Worm (Caenorhabditis elegans) whole organism, L4 larva: ENCODE measurements around the gene D1005.2.

Source experiments
- F37D6.2 ChIP-seq: sonication (generic microtip); optimal IDR thresholded peaks from 2 replicates; lab custom pipeline; 2016; ENCODE audit warnings: mild to moderate bottlenecking, missing genetic modification characterization, missing compliant biosample characterization
- ZK337.2 ChIP-seq: fragments of 200-800 bp; sonication (Bioruptor generic); IDR thresholded peaks from 2 replicates; pipeline ENCODE4 v1.3.6; 2022; ENCODE audit warnings: missing genetic modification reagents, missing genetic modification characterization, missing compliant biosample characterization
- ZK546.5 ChIP-seq, 2 experiments: sonication (generic microtip); optimal IDR thresholded peaks; 2 replicates each; lab custom pipeline; 2017; ENCODE audit warnings: missing biosample characterization in 2 of 2, missing genetic modification characterization in 2 of 2
- aha-1 ChIP-seq: fragments of 150-350 bp; peaks from one replicate; lab custom pipeline; 2014; ENCODE audit warnings: missing biosample characterization, missing genetic modification characterization
- aly-2 ChIP-seq: sonication (generic microtip); optimal IDR thresholded peaks from 2 replicates; lab custom pipeline; 2018; ENCODE audit warnings: missing biosample characterization, missing genetic modification characterization
- ama-1 ChIP-seq: fragments of 150-350 bp; optimal IDR thresholded peaks from 2 replicates; lab custom pipeline; 2014; ENCODE audit warnings: inconsistent platforms, mixed read lengths
- ceh-44 ChIP-seq: fragments of 200-800 bp; sonication (Bioruptor generic); IDR thresholded peaks from 2 replicates; pipeline ENCODE4 v1.3.6; 2022; ENCODE audit warnings: missing genetic modification reagents, missing genetic modification characterization, missing compliant biosample characterization
- ceh-62 ChIP-seq: sonication (generic microtip); optimal IDR thresholded peaks from 2 replicates; lab custom pipeline; 2017; ENCODE audit warnings: missing biosample characterization, missing genetic modification characterization
- daf-16 ChIP-seq, 3 experiments: sonication (generic microtip); optimal IDR thresholded peaks; 2 replicates each; lab custom pipeline; 2016 to 2017; ENCODE audit warnings: missing genetic modification characterization in 3 of 3, missing genetic modification reagents in 3 of 3, mild to moderate bottlenecking in 2 of 3, missing compliant biosample characterization in 2 of 3, missing biosample characterization in 1 of 3, moderate library complexity in 1 of 3
- daf-19 ChIP-seq: fragments of 200-800 bp; sonication (Bioruptor generic); conservative IDR thresholded peaks from 2 replicates; pipeline ENCODE4 v1.3.6; 2022; ENCODE audit warnings: missing genetic modification characterization, missing compliant biosample characterization
- dmd-6 ChIP-seq: fragments of 200-800 bp; sonication (Bioruptor generic); IDR thresholded peaks from 2 replicates; pipeline ENCODE4 v1.3.6; 2022; ENCODE audit warnings: missing genetic modification reagents, missing genetic modification characterization, missing compliant biosample characterization
- dmd-9 ChIP-seq: fragments of 200-800 bp; sonication (Bioruptor generic); IDR thresholded peaks from 2 replicates; pipeline ENCODE4 v1.3.6; 2022; ENCODE audit warnings: missing genetic modification reagents, missing genetic modification characterization, missing compliant biosample characterization
- dpl-1 ChIP-seq: fragments of 150-350 bp; optimal IDR thresholded peaks from 2 replicates; lab custom pipeline; 2014; ENCODE audit warnings: missing biosample characterization, missing genetic modification reagents, missing genetic modification characterization
- duxl-1 ChIP-seq: sonication (generic microtip); optimal IDR thresholded peaks from 2 replicates; lab custom pipeline; 2016; ENCODE audit warnings: mild to moderate bottlenecking, missing genetic modification characterization, moderate library complexity, missing compliant biosample characterization; ENCODE audit not compliant: poor library complexity
- dve-1 ChIP-seq: sonication (generic microtip); optimal IDR thresholded peaks from 2 replicates; lab custom pipeline; 2017; ENCODE audit warnings: antibody characterized with exemption, mild to moderate bottlenecking, missing genetic modification characterization, missing compliant biosample characterization; ENCODE audit not compliant: insufficient read depth
- egl-27 ChIP-seq: sonication (generic microtip); optimal IDR thresholded peaks from 3 replicates; lab custom pipeline; 2017; ENCODE audit warnings: missing biosample characterization, missing genetic modification reagents, missing genetic modification characterization
- fos-1 ChIP-seq: fragments of 150-350 bp; optimal IDR thresholded peaks from 2 replicates; lab custom pipeline; 2014; ENCODE audit warnings: missing biosample characterization, missing genetic modification characterization
- hlh-11 ChIP-seq: fragments of 200-800 bp; sonication (Bioruptor generic); optimal IDR thresholded peaks from 2 replicates; lab custom pipeline; 2018; ENCODE audit warnings: mild to moderate bottlenecking, missing genetic modification characterization, missing compliant biosample characterization
- hlh-30 ChIP-seq: sonication (generic microtip); optimal IDR thresholded peaks from 2 replicates; lab custom pipeline; 2017; ENCODE audit warnings: antibody characterized with exemption, mild to moderate bottlenecking, missing genetic modification characterization, missing compliant biosample characterization; ENCODE audit not compliant: insufficient read depth
- hmg-1.1 ChIP-seq: fragments of 200-800 bp; sonication (Bioruptor generic); IDR thresholded peaks from 2 replicates; pipeline ENCODE4 v1.3.6; 2022; ENCODE audit warnings: missing genetic modification reagents, missing genetic modification characterization, missing compliant biosample characterization
- jun-1 ChIP-seq: fragments of 150-350 bp; optimal IDR thresholded peaks from 2 replicates; lab custom pipeline; 2014; ENCODE audit warnings: missing biosample characterization, missing genetic modification reagents, missing genetic modification characterization
- lim-7 ChIP-seq: fragments of 200-800 bp; sonication (Bioruptor generic); IDR thresholded peaks from 2 replicates; pipeline ENCODE4 v1.3.6; 2022; ENCODE audit warnings: missing genetic modification characterization, missing compliant biosample characterization
- lin-1 ChIP-seq: fragments of 200-800 bp; sonication (Bioruptor generic); IDR thresholded peaks from 2 replicates; pipeline ENCODE4 v1.3.6; 2022; ENCODE audit warnings: missing genetic modification reagents, missing genetic modification characterization, missing compliant biosample characterization
- lin-13 ChIP-seq: fragments of 150-350 bp; optimal IDR thresholded peaks from 2 replicates; lab custom pipeline; 2014; ENCODE audit warnings: missing biosample characterization, missing genetic modification reagents, missing genetic modification characterization
- lin-15B ChIP-seq: fragments of 150-350 bp; sonication (generic microtip); optimal IDR thresholded peaks from 3 replicates; lab custom pipeline; 2014; ENCODE audit warnings: missing biosample characterization, missing genetic modification characterization
- lin-38 ChIP-seq: fragments of 200-800 bp; sonication (Bioruptor generic); IDR thresholded peaks from 2 replicates; pipeline ENCODE4 v1.3.6; 2022; ENCODE audit warnings: missing genetic modification reagents, missing genetic modification characterization, missing compliant biosample characterization
- lin-39 ChIP-seq: fragments of 150-350 bp; optimal IDR thresholded peaks from 2 replicates; lab custom pipeline; 2014; ENCODE audit warnings: missing biosample characterization, missing genetic modification reagents, missing genetic modification characterization
- lir-3 ChIP-seq: sonication (generic microtip); optimal IDR thresholded peaks from 2 replicates; lab custom pipeline; 2016; ENCODE audit warnings: mild to moderate bottlenecking, missing genetic modification characterization, missing compliant biosample characterization
- lsy-2 ChIP-seq, 2 experiments: fragments of 150-350 bp in 1 of 2; sonication (generic microtip) in 1 of 2; optimal IDR thresholded peaks; 2 replicates each; lab custom pipeline; 2014 to 2017; ENCODE audit warnings: missing biosample characterization in 2 of 2, missing genetic modification characterization in 2 of 2
- mes-2 ChIP-seq: sonication (generic microtip); optimal IDR thresholded peaks from 2 replicates; lab custom pipeline; 2016; ENCODE audit warnings: missing genotype, mild to moderate bottlenecking, missing genetic modification characterization, missing compliant biosample characterization; ENCODE audit not compliant: poor library complexity, severe bottlenecking
- mxl-2 ChIP-seq: fragments of 200-800 bp; sonication (Bioruptor generic); conservative IDR thresholded peaks from 2 replicates; pipeline ENCODE4 v1.3.6; 2022; ENCODE audit warnings: missing genetic modification reagents, missing genetic modification characterization, missing compliant biosample characterization
- nhr-237 ChIP-seq: sonication (generic microtip); optimal IDR thresholded peaks from 2 replicates; lab custom pipeline; 2017; ENCODE audit warnings: missing biosample characterization, missing genetic modification characterization
- nhr-41 ChIP-seq: fragments of 200-800 bp; sonication (Bioruptor generic); IDR thresholded peaks from 2 replicates; pipeline ENCODE4 v1.3.6; 2022; ENCODE audit warnings: missing genetic modification reagents, missing genetic modification characterization, missing compliant biosample characterization
- nhr-48 ChIP-seq: sonication (generic microtip); optimal IDR thresholded peaks from 2 replicates; lab custom pipeline; 2016; ENCODE audit warnings: mild to moderate bottlenecking, missing genetic modification characterization, missing compliant biosample characterization
- nhr-76 ChIP-seq: fragments of 150-350 bp; optimal IDR thresholded peaks from 2 replicates; lab custom pipeline; 2014; ENCODE audit warnings: missing biosample characterization, missing genetic modification characterization
- nhr-77 ChIP-seq: fragments of 150-350 bp; optimal IDR thresholded peaks from 2 replicates; lab custom pipeline; 2014; ENCODE audit warnings: missing biosample characterization, missing genetic modification characterization
- pha-4 ChIP-seq, 2 experiments: fragments of 150-350 bp in 1 of 2; fragments of 200-800 bp in 1 of 2; sonication (Bioruptor generic) in 1 of 2; IDR thresholded peaks in 1 of 2; optimal IDR thresholded peaks in 1 of 2; 2 replicates each; pipeline versions ENCODE4 v1.3.6 to Lab custom; 2014 to 2022; ENCODE audit warnings: missing genetic modification characterization in 2 of 2, missing genetic modification reagents in 2 of 2, missing biosample characterization in 1 of 2, missing compliant biosample characterization in 1 of 2
- php-3 ChIP-seq: fragments of 200-800 bp; sonication (Bioruptor generic); IDR thresholded peaks from 2 replicates; pipeline ENCODE4 v1.3.6; 2022; ENCODE audit warnings: missing genetic modification reagents, missing genetic modification characterization, missing compliant biosample characterization
- pqm-1 ChIP-seq: sonication (generic microtip); optimal IDR thresholded peaks from 2 replicates; lab custom pipeline; 2017; ENCODE audit warnings: missing biosample characterization, missing genetic modification characterization
- rbr-2 ChIP-seq: sonication (generic microtip); optimal IDR thresholded peaks from 2 replicates; lab custom pipeline; 2016; ENCODE audit warnings: missing genotype, missing genetic modification characterization, missing compliant biosample characterization
- snpc-4 ChIP-seq: fragments of 150-350 bp; optimal IDR thresholded peaks from 2 replicates; lab custom pipeline; 2014; ENCODE audit warnings: missing biosample characterization, missing genetic modification characterization
- tag-97 ChIP-seq: fragments of 200-800 bp; sonication (Bioruptor generic); IDR thresholded peaks from 2 replicates; pipeline ENCODE4 v1.3.6; 2022; ENCODE audit warnings: missing genetic modification characterization, missing compliant biosample characterization
- unc-130 ChIP-seq: sonication (generic microtip); optimal IDR thresholded peaks from 2 replicates; lab custom pipeline; 2016; ENCODE audit warnings: missing genetic modification reagents, missing genetic modification characterization, missing compliant biosample characterization
- unc-62 ChIP-seq, 3 experiments: fragments of 150-350 bp in 1 of 3; sonication (generic microtip); optimal IDR thresholded peaks in 2 of 3; peaks in 1 of 3; 1 replicate in 1 of 3; 2 replicates in 2 of 3; lab custom pipeline; 2014 to 2017; ENCODE audit warnings: missing biosample characterization in 3 of 3, missing genetic modification characterization in 3 of 3, missing genetic modification reagents in 3 of 3, missing genotype in 1 of 3
- zag-1 ChIP-seq: fragments of 150-350 bp; optimal IDR thresholded peaks from 2 replicates; lab custom pipeline; 2014; ENCODE audit warnings: missing biosample characterization, missing genetic modification characterization
- zip-2 ChIP-seq: fragments of 150-350 bp; optimal IDR thresholded peaks from 2 replicates; lab custom pipeline; 2014; ENCODE audit warnings: missing biosample characterization, missing genetic modification characterization
- ztf-11 ChIP-seq: fragments of 150-350 bp; optimal IDR thresholded peaks from 2 replicates; lab custom pipeline; 2014; ENCODE audit warnings: missing biosample characterization, missing genetic modification characterization

The D1005.2 gene

DNA sequence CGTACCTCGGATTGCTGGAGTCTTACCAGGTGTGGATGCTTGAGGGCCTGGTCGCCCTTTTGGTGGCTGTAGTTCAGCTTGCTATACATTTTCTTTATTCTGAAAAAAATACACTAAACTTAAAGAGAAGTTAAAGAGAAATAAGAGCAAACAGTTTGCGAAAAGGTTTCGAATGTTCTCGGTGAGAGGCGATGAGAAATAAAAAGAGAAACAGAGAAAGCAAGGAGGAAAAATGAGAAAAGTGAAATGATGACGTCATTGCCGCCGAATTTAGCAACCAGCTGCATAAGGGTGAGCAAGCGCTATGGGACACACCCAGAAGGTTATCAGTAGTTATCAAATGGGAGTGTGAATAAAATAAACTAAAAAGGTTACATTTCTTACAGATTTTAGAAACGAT is 5.1 kb upstream of the D1005.2 start, which contains the start of gene cebp-1:
cebp-1 (minus strand) TSS at position 99 of the 400 bp plus-strand sequence.
- TF ChIP-seq snpc-4 (tag; lab: Kevin White, UChicago): no peak
- no peak for TF ChIP-seq nhr-48
- TF ChIP-seq unc-62 (GFP tag; optimal IDR thresholded peaks at IDR 0.05 in 1 of 2; lab: Kevin White, UChicago): peak in 1 of 2 experiments; percentile 88
- no peak for TF ChIP-seq unc-62 (tag; optimal IDR thresholded peaks at IDR 0.05; lab: Kevin White, UChicago)
- no peak for TF ChIP-seq zag-1 (tag; lab: Kevin White, UChicago)
- TF ChIP-seq daf-19 (GFP tag; lab: Robert Waterston, UW): no peak
- peak; percentile 48 for TF ChIP-seq pqm-1 (tag; lab: Kevin White, UChicago)
- no peak for TF ChIP-seq lin-15B
- TF ChIP-seq unc-130 (GFP tag; lab: Kevin White, UChicago): no peak
- peak; percentile 4 for TF ChIP-seq aha-1 (tag; lab: Kevin White, UChicago)
- TF ChIP-seq lin-13: no peak
- TF ChIP-seq hlh-30 (tag; lab: Kevin White, UChicago): peak; percentile 38
- no peak for TF ChIP-seq daf-16 (GFP tag; optimal IDR thresholded peaks at IDR 0.05; lab: Kevin White, UChicago)
- peak; percentile 67 for TF ChIP-seq daf-16 (tag; optimal IDR thresholded peaks at IDR 0.05; lab: Kevin White, UChicago)
- TF ChIP-seq pha-4 (GFP tag; IDR thresholded peaks at IDR 0.05; lab: Robert Waterston, UW): 0 out of 2 replicates have a peak, but pooled peaks have one; percentile 10
- peak; percentile 67 for TF ChIP-seq pha-4 (tag; optimal IDR thresholded peaks at IDR 0.05; lab: Kevin White, UChicago)
- TF ChIP-seq jun-1 (tag; lab: Kevin White, UChicago): no peak
- TF ChIP-seq mes-2: peak; percentile 50
- peak; percentile 13 for TF ChIP-seq fos-1 (tag; lab: Kevin White, UChicago)
- peak; percentile 59 for TF ChIP-seq dmd-6
- TF ChIP-seq lim-7 (GFP tag; lab: Robert Waterston, UW): no peak
- TF ChIP-seq hmg-1.1: no peak
- TF ChIP-seq dve-1: peak; percentile 56
- TF ChIP-seq lsy-2 (tag; optimal IDR thresholded peaks at IDR 0.05; lab: Kevin White, UChicago): peak in 1 of 2 experiments; percentile 9
- TF ChIP-seq hlh-11 (tag; lab: Kevin White, UChicago): peak; percentile 63

DNA sequence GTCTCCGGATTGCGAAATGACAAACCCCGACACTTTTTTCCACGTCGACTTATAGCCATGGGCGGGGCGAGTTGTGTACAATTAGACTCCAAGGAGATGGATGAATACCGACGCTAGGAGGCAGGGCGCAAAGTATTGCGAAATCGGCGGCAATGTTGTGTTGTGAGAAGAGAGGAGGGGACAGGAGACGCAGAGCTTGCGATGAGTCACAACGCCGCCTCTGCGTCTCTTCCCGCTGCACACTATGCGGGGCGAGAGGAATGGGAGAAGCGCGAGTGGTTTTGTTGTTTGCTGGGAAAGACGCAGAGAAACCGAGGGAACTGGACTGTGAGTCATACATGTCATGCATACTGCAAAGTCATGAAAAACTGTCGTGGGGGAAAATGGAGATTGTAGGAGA is 4.4 kb upstream of the D1005.2 start:
- TF ChIP-seq zag-1 (tag; lab: Kevin White, UChicago) (no peak), ceh-62 (tag; lab: Kevin White, UChicago) (no peak), egl-27 (tag; lab: Kevin White, UChicago) (no peak), hlh-30 (tag; lab: Kevin White, UChicago) (peak; percentile 96), lin-38 (GFP tag; lab: Robert Waterston, UW) (peak; percentile 66), aha-1 (tag; lab: Kevin White, UChicago) (peak; percentile 99), nhr-77 (peak; percentile 91), ztf-11 (tag; lab: Kevin White, UChicago) (no peak), dpl-1 (GFP tag; lab: Kevin White, UChicago) (peak; percentile 41), ZK337.2 (no peak), nhr-76 (no peak), lin-1 (GFP tag; lab: Robert Waterston, UW) (peak; percentile 91), ceh-44 (GFP tag; lab: Robert Waterston, UW) (no peak), tag-97 (GFP tag; lab: Robert Waterston, UW) (no peak), dmd-6 (peak; percentile 96), lin-39 (tag; lab: Kevin White, UChicago) (no peak), daf-19 (GFP tag; lab: Robert Waterston, UW) (no peak), rbr-2 (tag; lab: Kevin White, UChicago) (peak; percentile 93), ZK546.5 (tag; optimal IDR thresholded peaks at IDR 0.05; lab: Kevin White, UChicago) (no peak), nhr-41 (GFP tag; lab: Robert Waterston, UW) (peak; percentile 80; the same call in 1 of the 2 replicates), php-3 (GFP tag; lab: Robert Waterston, UW) (peak; percentile 77), F37D6.2 (tag; lab: Kevin White, UChicago) (peak; percentile 78), duxl-1 (tag; lab: Kevin White, UChicago) (peak; percentile 64), mxl-2 (peak; percentile 78; the same call in 1 of the 2 replicates), dmd-9 (GFP tag; lab: Robert Waterston, UW) (peak; percentile 80), lir-3 (tag; lab: Kevin White, UChicago) (peak; percentile 10), nhr-237 (no peak), ama-1 (lab: Kevin White, UChicago) (no peak), daf-16 (GFP tag; optimal IDR thresholded peaks at IDR 0.05; lab: Kevin White, UChicago) (peak in 1 of 2 experiments; percentile 67), daf-16 (tag; optimal IDR thresholded peaks at IDR 0.05; lab: Kevin White, UChicago) (peak; percentile 80), lin-13 (peak; percentile 44), pha-4 (GFP tag; IDR thresholded peaks at IDR 0.05; lab: Robert Waterston, UW) (peak; percentile 93), pha-4 (tag; optimal IDR thresholded peaks at IDR 0.05; lab: Kevin White, UChicago) (peak; percentile 82), zip-2 (peak; percentile 99), lsy-2 (tag; optimal IDR thresholded peaks at IDR 0.05; lab: Kevin White, UChicago) (peak; percentile 63 to 82), aly-2 (tag; lab: Kevin White, UChicago) (no peak)
